Fruit fly (Drosophila melanogaster) whole organism, embryonic: ENCODE data around the gene CG34136.

Experiments
- Awh ChIP-seq: fragments of 200-800 bp; sonication (Bioruptor generic); IDR thresholded peaks from 2 replicates; pipeline ENCODE4, ENCODE4 v1.3.6; 2022; ENCODE audit warnings: missing biosample characterization, missing genetic modification characterization
- CG10267 ChIP-seq: fragments of 200-800 bp; sonication (Bioruptor generic); optimal IDR thresholded peaks from 2 replicates; lab custom pipeline; 2018; ENCODE audit warnings: missing biosample characterization, mild to moderate bottlenecking, missing genetic modification characterization, moderate library complexity
- CG10321 ChIP-seq: fragments of 200-800 bp; sonication (Bioruptor generic); IDR thresholded peaks from 2 replicates; pipeline ENCODE4 v1.3.6; 2022; ENCODE audit warnings: missing biosample characterization, missing genetic modification characterization
- CG10431 ChIP-seq: fragments of 200-800 bp; sonication (Bioruptor generic); optimal IDR thresholded peaks from 3 replicates; lab custom pipeline; 2018; ENCODE audit warnings: missing biosample characterization, mild to moderate bottlenecking, missing genetic modification characterization
- CG12391 ChIP-seq: fragments of 200-800 bp; sonication (Bioruptor generic); optimal IDR thresholded peaks from 3 replicates; lab custom pipeline; 2018; ENCODE audit warnings: missing biosample characterization, mild to moderate bottlenecking, missing genetic modification characterization, moderate library complexity
- CG12659 ChIP-seq: fragments of 200-800 bp; sonication (Bioruptor generic); optimal IDR thresholded peaks from 3 replicates; lab custom pipeline; 2017; ENCODE audit warnings: mild to moderate bottlenecking, missing biosample characterization, missing genetic modification reagents, missing genetic modification characterization
- CG17328 ChIP-seq: fragments of 200-800 bp; sonication (Bioruptor generic); IDR thresholded peaks from 2 replicates; pipeline ENCODE4 v1.3.6; 2022; ENCODE audit warnings: missing biosample characterization, missing genetic modification characterization
- CG17359 ChIP-seq: fragments of 200-800 bp; sonication (Bioruptor generic); optimal IDR thresholded peaks from 3 replicates; lab custom pipeline; 2018; ENCODE audit warnings: missing biosample characterization, mild to moderate bottlenecking, missing genetic modification characterization, moderate library complexity
- CG17361 ChIP-seq: fragments of 200-800 bp; sonication (Bioruptor generic); IDR thresholded peaks from 3 replicates; pipeline ENCODE4 v1.3.6; 2022; ENCODE audit warnings: missing biosample characterization, missing genetic modification characterization
- CG17829 ChIP-seq: fragments of 200-800 bp; optimal IDR thresholded peaks from 2 replicates; lab custom pipeline; 2019; ENCODE audit warnings: missing biosample characterization, mild to moderate bottlenecking, missing genetic modification characterization, moderate library complexity
- CG30020 ChIP-seq: fragments of 200-800 bp; optimal IDR thresholded peaks from 2 replicates; lab custom pipeline; 2019; ENCODE audit warnings: missing biosample characterization, mild to moderate bottlenecking, missing genetic modification characterization, moderate library complexity
- CG30403 ChIP-seq: fragments of 200-800 bp; sonication (Bioruptor generic); optimal IDR thresholded peaks from 3 replicates; lab custom pipeline; 2016; ENCODE audit warnings: missing biosample characterization, missing genetic modification characterization
- CG3065 ChIP-seq: fragments of 200-800 bp; sonication (Bioruptor generic); optimal IDR thresholded peaks from 2 replicates; lab custom pipeline; 2016; ENCODE audit warnings: missing biosample characterization, missing genetic modification characterization
- CG32772 ChIP-seq: fragments of 200-800 bp; sonication (Bioruptor generic); IDR thresholded peaks from 2 replicates; pipeline ENCODE4 v1.3.6; 2022; ENCODE audit warnings: missing biosample characterization, missing genetic modification characterization
- CG3995 ChIP-seq: fragments of 200-800 bp; sonication (Bioruptor generic); optimal IDR thresholded peaks from 3 replicates; lab custom pipeline; 2016; ENCODE audit warnings: missing biosample characterization, missing genetic modification characterization
- CG4360 ChIP-seq: fragments of 200-800 bp; sonication (Bioruptor generic); IDR thresholded peaks from 2 replicates; pipeline ENCODE4 v1.3.6; 2022; ENCODE audit warnings: missing biosample characterization, missing genetic modification characterization
- CG4730 ChIP-seq: fragments of 200-800 bp; sonication (Bioruptor generic); IDR thresholded peaks from 2 replicates; pipeline ENCODE4 v1.3.6; 2022; ENCODE audit warnings: missing biosample characterization, missing genetic modification characterization
- CG6272 ChIP-seq: fragments of 200-800 bp; sonication (Bioruptor generic); IDR thresholded peaks from 2 replicates; pipeline ENCODE4 v1.3.6; 2022; ENCODE audit warnings: missing biosample characterization, missing genetic modification characterization
- CG6683 ChIP-seq: fragments of 200-800 bp; sonication (Bioruptor generic); optimal IDR thresholded peaks from 2 replicates; lab custom pipeline; 2017; ENCODE audit warnings: missing biosample characterization, mild to moderate bottlenecking, missing genetic modification characterization, missing genetic modification reagents
- CG7928 ChIP-seq: fragments of 200-800 bp; sonication (Bioruptor generic); optimal IDR thresholded peaks from 2 replicates; lab custom pipeline; 2017; ENCODE audit warnings: missing biosample characterization, mild to moderate bottlenecking, missing genetic modification characterization
- CG9932 ChIP-seq: fragments of 200-800 bp; sonication (Bioruptor generic); IDR thresholded peaks from 2 replicates; pipeline ENCODE4 v1.3.6; 2022; ENCODE audit warnings: missing biosample characterization, missing genetic modification characterization
- CHES-1-like ChIP-seq: fragments of 200-800 bp; sonication (Bioruptor generic); optimal IDR thresholded peaks from 2 replicates; lab custom pipeline; 2016; ENCODE audit warnings: missing biosample characterization, missing genetic modification characterization
- CoRest ChIP-seq: fragments of 200-800 bp; sonication (Bioruptor generic); optimal IDR thresholded peaks from 3 replicates; lab custom pipeline; 2018; ENCODE audit warnings: missing biosample characterization, mild to moderate bottlenecking, missing genetic modification characterization, moderate library complexity
- D19A ChIP-seq: fragments of 200-800 bp; optimal IDR thresholded peaks from 3 replicates; lab custom pipeline; 2019; ENCODE audit warnings: missing biosample characterization, mild to moderate bottlenecking, missing genetic modification characterization, moderate library complexity
- E2f2 ChIP-seq: fragments of 200-800 bp; sonication (Bioruptor generic); IDR thresholded peaks from 2 replicates; pipeline ENCODE4 v1.3.6; 2022; ENCODE audit warnings: missing biosample characterization, missing genetic modification characterization
- Ets97D ChIP-seq: fragments of 200-800 bp; sonication (Bioruptor generic); optimal IDR thresholded peaks from 3 replicates; lab custom pipeline; 2016; ENCODE audit warnings: missing biosample characterization, missing genetic modification characterization
- Gsc ChIP-seq: fragments of 200-800 bp; sonication (Bioruptor generic); IDR thresholded peaks from 2 replicates; pipeline ENCODE4 v1.3.6; 2022; ENCODE audit warnings: missing biosample characterization, missing genetic modification characterization
- HmgZ ChIP-seq: fragments of 200-800 bp; sonication (Bioruptor generic); optimal IDR thresholded peaks from 2 replicates; lab custom pipeline; 2018; ENCODE audit warnings: missing biosample characterization, mild to moderate bottlenecking, missing genetic modification characterization
- Lhr ChIP-seq: fragments of 200-800 bp; sonication (Bioruptor generic); optimal IDR thresholded peaks from 3 replicates; lab custom pipeline; 2017; ENCODE audit warnings: mild to moderate bottlenecking, missing biosample characterization, missing genetic modification reagents, missing genetic modification characterization
- Med ChIP-seq: fragments of 200-800 bp; sonication (Bioruptor generic); peaks from one replicate; lab custom pipeline; 2016; ENCODE audit warnings: missing biosample characterization, missing genetic modification characterization, mild to moderate bottlenecking, inconsistent platforms, moderate library complexity
- NFAT ChIP-seq: fragments of 200-800 bp; sonication (Bioruptor generic); IDR thresholded peaks from 2 replicates; pipeline ENCODE4 v1.3.6; 2022; ENCODE audit warnings: missing biosample characterization, missing genetic modification characterization
- Sin3A ChIP-seq: fragments of >200 bp; optimal IDR thresholded peaks from 2 replicates; lab custom pipeline; 2018
- Spps ChIP-seq: fragments of 200-800 bp; sonication (Bioruptor generic); optimal IDR thresholded peaks from 2 replicates; lab custom pipeline; 2018; ENCODE audit warnings: missing biosample characterization, mild to moderate bottlenecking, missing genetic modification characterization
- Stat92E ChIP-seq, 3 experiments: fragments of >200 bp in 2 of 3; fragments of 200-800 bp in 1 of 3; sonication (Bioruptor generic) in 1 of 3; optimal IDR thresholded peaks; 2 replicates each; lab custom pipeline; 2017 to 2019; ENCODE audit warnings: missing biosample characterization in 3 of 3, missing genetic modification characterization in 3 of 3, mild to moderate bottlenecking in 1 of 3, moderate library complexity in 1 of 3
- Xbp1 ChIP-seq: fragments of 200-800 bp; sonication (Bioruptor generic); optimal IDR thresholded peaks from 3 replicates; lab custom pipeline; 2016; ENCODE audit warnings: missing biosample characterization, mild to moderate bottlenecking, missing genetic modification characterization
- dm ChIP-seq: fragments of 200-800 bp; sonication (Bioruptor generic); optimal IDR thresholded peaks from 3 replicates; lab custom pipeline; 2016; ENCODE audit warnings: missing biosample characterization, missing genetic modification characterization
- dpn ChIP-seq, 2 experiments: fragments of 200-800 bp; sonication (Bioruptor generic); optimal IDR thresholded peaks; 3 replicates each; lab custom pipeline; 2016; ENCODE audit warnings: missing biosample characterization in 2 of 2, missing genetic modification characterization in 2 of 2
- fru ChIP-seq: fragments of >200 bp; optimal IDR thresholded peaks from 2 replicates; lab custom pipeline; 2017
- fu2 ChIP-seq: fragments of 200-800 bp; sonication (Bioruptor generic); optimal IDR thresholded peaks from 2 replicates; lab custom pipeline; 2016; ENCODE audit warnings: missing biosample characterization, missing genetic modification characterization
- gfzf ChIP-seq: fragments of 200-800 bp; sonication (Bioruptor generic); optimal IDR thresholded peaks from 2 replicates; lab custom pipeline; 2016; ENCODE audit warnings: missing biosample characterization, mild to moderate bottlenecking, missing genetic modification characterization, moderate library complexity
- grau ChIP-seq: fragments of 200-800 bp; optimal IDR thresholded peaks from 3 replicates; lab custom pipeline; 2019; ENCODE audit warnings: missing biosample characterization, mild to moderate bottlenecking, missing genetic modification characterization, moderate library complexity
- gro ChIP-seq: fragments of 200-800 bp; sonication (Bioruptor generic); optimal IDR thresholded peaks from 2 replicates; lab custom pipeline; 2016; ENCODE audit warnings: missing biosample characterization, missing genetic modification characterization
- lilli ChIP-seq: fragments of 200-800 bp; sonication (Bioruptor generic); optimal IDR thresholded peaks from 3 replicates; lab custom pipeline; 2016; ENCODE audit warnings: missing biosample characterization, missing genetic modification characterization
- mam ChIP-seq: fragments of 200-800 bp; sonication (Bioruptor generic); optimal IDR thresholded peaks from 3 replicates; lab custom pipeline; 2016; ENCODE audit warnings: missing biosample characterization, missing genetic modification characterization
- peb ChIP-seq: fragments of 200-800 bp; sonication (Bioruptor generic); IDR thresholded peaks from 2 replicates; pipeline ENCODE4 v1.3.6; 2022; ENCODE audit warnings: missing biosample characterization, missing genetic modification characterization
- row ChIP-seq: fragments of 200-800 bp; sonication (Bioruptor generic); IDR thresholded peaks from 3 replicates; pipeline ENCODE4 v1.3.6; 2022; ENCODE audit warnings: missing biosample characterization, missing genetic modification characterization
- sim ChIP-seq: fragments of 200-800 bp; sonication (Bioruptor generic); IDR thresholded peaks from 2 replicates; pipeline ENCODE4 v1.3.6; 2022; ENCODE audit warnings: missing biosample characterization, missing genetic modification characterization
- slbo ChIP-seq: fragments of 200-800 bp; sonication (Bioruptor generic); IDR thresholded peaks from 2 replicates; pipeline ENCODE4 v1.3.6; 2022; ENCODE audit warnings: missing biosample characterization, missing genetic modification characterization
- so ChIP-seq: fragments of 200-800 bp; sonication (Bioruptor generic); IDR thresholded peaks from 3 replicates; pipeline ENCODE4 v1.3.6; 2022; ENCODE audit warnings: missing biosample characterization, missing genetic modification characterization
- stc ChIP-seq: fragments of 200-800 bp; sonication (Bioruptor generic); IDR thresholded peaks from 2 replicates; pipeline ENCODE4 v1.3.6; 2022; ENCODE audit warnings: missing biosample characterization, missing genetic modification characterization
- stwl ChIP-seq: fragments of 200-800 bp; sonication (Bioruptor generic); optimal IDR thresholded peaks from 3 replicates; lab custom pipeline; 2018; ENCODE audit warnings: missing biosample characterization, mild to moderate bottlenecking, missing genetic modification characterization, moderate library complexity

Gene CG34136

DNA sequence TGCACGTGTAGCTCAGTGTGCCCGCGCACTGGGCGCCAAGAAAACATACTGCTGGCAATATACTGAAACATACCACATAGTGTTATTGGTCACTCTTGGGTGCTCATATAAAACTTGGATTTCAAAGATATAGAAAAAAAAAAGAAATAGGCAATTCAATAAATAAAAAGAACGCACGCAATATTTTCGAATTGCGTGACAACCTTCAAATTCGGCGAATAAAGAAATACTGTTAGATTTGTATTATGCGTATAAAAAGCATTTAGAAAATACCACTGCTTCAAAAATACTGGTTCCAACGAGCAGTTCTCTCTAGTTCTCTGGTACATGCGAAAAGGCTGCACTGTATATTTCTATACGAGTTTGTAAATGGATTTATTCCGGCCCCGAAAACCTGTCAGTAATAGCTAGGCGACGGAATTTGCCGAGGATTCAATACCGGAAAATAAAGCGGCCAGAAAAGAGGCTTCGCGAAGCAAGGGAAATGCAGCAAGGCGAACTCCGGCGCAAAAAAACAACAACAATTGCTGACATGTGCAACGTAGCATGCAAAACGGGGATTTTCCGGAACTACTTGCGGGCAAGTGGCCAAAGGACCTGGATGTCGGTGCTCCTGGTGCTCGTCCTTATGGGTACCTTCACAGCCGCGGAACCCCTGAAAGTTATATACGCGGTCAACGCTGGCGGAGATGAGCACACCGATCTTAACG, 5.8 kb downstream of the CG34136 start, which contains the start of gene CG9257 (continued):
- TF ChIP-seq Stat92E (GFP tag; optimal IDR thresholded peaks at IDR 0.05; lab: Kevin White, UChicago) = peak in 1 of 3 experiments; percentile 32
- TF ChIP-seq fu2 (GFP tag; lab: Kevin White, UChicago) = peak; percentile 64
- peak; percentile 46 for TF ChIP-seq lilli
- TF ChIP-seq Gsc (GFP tag; lab: Robert Waterston, UW) = no peak
- TF ChIP-seq CG10431 = peak; percentile 60
- TF ChIP-seq CG12391 (tag; lab: Kevin White, UChicago) = peak; percentile 33
- peak; percentile 84 for TF ChIP-seq gfzf
- no peak for TF ChIP-seq CG32772 (GFP tag; lab: Robert Waterston, UW)
- peak; percentile 43 for TF ChIP-seq HmgZ (tag; lab: Kevin White, UChicago)
- TF ChIP-seq CG10321 = no peak
- TF ChIP-seq dm (GFP tag; lab: Kevin White, UChicago) = peak; percentile 97
- 0 out of 2 replicates have a peak, but pooled peaks have one; percentile 4 for TF ChIP-seq NFAT (GFP tag; lab: Robert Waterston, UW)
- TF ChIP-seq fru (lab: Kevin White, UChicago) = no peak
- TF ChIP-seq CG17361 (GFP tag; lab: Robert Waterston, UW) = peak; percentile 28; the same call in 1 of the 3 replicates
- peak; percentile 39 for TF ChIP-seq CG30020 (tag; lab: Kevin White, UChicago)
- peak; percentile 11 for TF ChIP-seq CG17829
- TF ChIP-seq D19A (tag; lab: Kevin White, UChicago) = no peak
- peak; percentile 61 for TF ChIP-seq Sin3A (lab: Kevin White, UChicago)
- peak; percentile 6 for TF ChIP-seq Med (GFP tag; lab: Kevin White, UChicago)
- TF ChIP-seq CG10267 (tag; lab: Kevin White, UChicago) = peak; percentile 46
- TF ChIP-seq CG4360 (GFP tag; lab: Robert Waterston, UW) = peak; percentile 75
- peak; percentile 73 for TF ChIP-seq CG3995 (GFP tag; lab: Kevin White, UChicago)
- TF ChIP-seq CG30403 = peak; percentile 6
- peak; percentile 72 for TF ChIP-seq Ets97D (GFP tag; lab: Kevin White, UChicago)
- no peak for TF ChIP-seq Awh (GFP tag; lab: Robert Waterston, UW)
- TF ChIP-seq Spps (tag; lab: Kevin White, UChicago) = no peak
- 0 out of 2 replicates have a peak, but pooled peaks have one; percentile 5 for TF ChIP-seq CG6272
- TF ChIP-seq sim (GFP tag; lab: Robert Waterston, UW) = no peak
- peak; percentile 60 for TF ChIP-seq stwl
- TF ChIP-seq CG7928 (GFP tag; lab: Kevin White, UChicago) = no peak
- peak; percentile 69 for TF ChIP-seq Lhr (GFP tag; lab: Kevin White, UChicago)
- TF ChIP-seq dpn (GFP tag; optimal IDR thresholded peaks at IDR 0.05; lab: Kevin White, UChicago) = no peak
- peak; percentile 62 for TF ChIP-seq E2f2 (GFP tag; lab: Robert Waterston, UW)
- TF ChIP-seq so (GFP tag; lab: Robert Waterston, UW) = no peak
- TF ChIP-seq CG4730 (GFP tag; lab: Robert Waterston, UW) = no peak
- TF ChIP-seq CG9932 (GFP tag; lab: Robert Waterston, UW) = 0 out of 2 replicates have a peak, but pooled peaks have one; percentile 38
- TF ChIP-seq stc (GFP tag; lab: Robert Waterston, UW) = no peak
- TF ChIP-seq grau (tag; lab: Kevin White, UChicago) = peak; percentile 90
- TF ChIP-seq CHES-1-like (GFP tag; lab: Kevin White, UChicago) = peak; percentile 38
- TF ChIP-seq CG12659 (GFP tag; lab: Kevin White, UChicago) = peak; percentile 65
- peak; percentile 26 for TF ChIP-seq Xbp1
- no peak for TF ChIP-seq CG6683 (GFP tag; lab: Kevin White, UChicago)
- peak; percentile 34 for TF ChIP-seq gro (GFP tag; lab: Kevin White, UChicago)
- no peak for TF ChIP-seq CG17328 (GFP tag; lab: Robert Waterston, UW)
- TF ChIP-seq CG3065 = no peak
- TF ChIP-seq slbo (GFP tag; lab: Robert Waterston, UW) = peak; percentile 16; the same call in 1 of the 2 replicates
- no peak for TF ChIP-seq peb (GFP tag; lab: Robert Waterston, UW)
- no peak for TF ChIP-seq CG17359 (tag; lab: Kevin White, UChicago)
- peak; percentile 20 for TF ChIP-seq CoRest (tag; lab: Kevin White, UChicago)
- TF ChIP-seq mam (GFP tag; lab: Kevin White, UChicago) = no peak
- TF ChIP-seq row (GFP tag; lab: Robert Waterston, UW) = peak; percentile 74
